Fruit fly (Drosophila melanogaster) whole organism, embryonic: ENCODE measurements around the gene CG9254.

Source experiments
- Blimp-1 ChIP-seq: fragments of 200-800 bp; sonication (Bioruptor generic); optimal IDR thresholded peaks from 3 replicates; lab custom pipeline; 2018; ENCODE audit warnings: missing biosample characterization, missing genetic modification characterization, mild to moderate bottlenecking, moderate library complexity, missing genetic modification reagents
- CG10147 ChIP-seq: fragments of 200-800 bp; sonication (Bioruptor generic); optimal IDR thresholded peaks from 2 replicates; lab custom pipeline; 2019; ENCODE audit warnings: missing biosample characterization, mild to moderate bottlenecking, missing genetic modification characterization, moderate library complexity
- CG10267 ChIP-seq: fragments of 200-800 bp; sonication (Bioruptor generic); optimal IDR thresholded peaks from 2 replicates; lab custom pipeline; 2018; ENCODE audit warnings: missing biosample characterization, mild to moderate bottlenecking, missing genetic modification characterization, moderate library complexity
- CG10979 ChIP-seq: fragments of 200-800 bp; sonication (Bioruptor generic); optimal IDR thresholded peaks from 2 replicates; lab custom pipeline; 2018; ENCODE audit warnings: missing biosample characterization, mild to moderate bottlenecking, missing genetic modification characterization, moderate library complexity
- CG11504 ChIP-seq: fragments of 200-800 bp; sonication (Bioruptor generic); optimal IDR thresholded peaks from 3 replicates; lab custom pipeline; 2019; ENCODE audit warnings: missing biosample characterization, mild to moderate bottlenecking, missing genetic modification characterization, moderate library complexity
- CG12071 ChIP-seq: fragments of 200-800 bp; sonication (Bioruptor generic); optimal IDR thresholded peaks from 3 replicates; lab custom pipeline; 2018; ENCODE audit warnings: missing biosample characterization, mild to moderate bottlenecking, missing genetic modification characterization
- CG14014 ChIP-seq: fragments of 200-800 bp; sonication (Bioruptor generic); IDR thresholded peaks from 2 replicates; pipeline ENCODE4 v1.3.6; 2022; ENCODE audit warnings: missing biosample characterization, missing genetic modification characterization
- CG1529 ChIP-seq: fragments of 200-800 bp; sonication (Bioruptor generic); optimal IDR thresholded peaks from 3 replicates; lab custom pipeline; 2018; ENCODE audit warnings: missing biosample characterization, missing genetic modification characterization
- CG17361 ChIP-seq: fragments of 200-800 bp; sonication (Bioruptor generic); IDR thresholded peaks from 3 replicates; pipeline ENCODE4 v1.3.6; 2022; ENCODE audit warnings: missing biosample characterization, missing genetic modification characterization
- CG17829 ChIP-seq: fragments of 200-800 bp; optimal IDR thresholded peaks from 2 replicates; lab custom pipeline; 2019; ENCODE audit warnings: missing biosample characterization, mild to moderate bottlenecking, missing genetic modification characterization, moderate library complexity
- CG17912 ChIP-seq: fragments of 200-800 bp; sonication (Bioruptor generic); optimal IDR thresholded peaks from 2 replicates; lab custom pipeline; 2018; ENCODE audit warnings: missing biosample characterization, mild to moderate bottlenecking, missing genetic modification characterization
- CG18599 ChIP-seq: fragments of 200-800 bp; sonication (Bioruptor generic); optimal IDR thresholded peaks from 3 replicates; lab custom pipeline; 2017; ENCODE audit warnings: missing biosample characterization, missing genetic modification characterization, mild to moderate bottlenecking, moderate library complexity, missing genetic modification reagents
- CG34376 ChIP-seq: fragments of 200-800 bp; sonication (Bioruptor generic); optimal IDR thresholded peaks from 2 replicates; lab custom pipeline; 2018; ENCODE audit warnings: missing biosample characterization, mild to moderate bottlenecking, missing genetic modification characterization
- CG4707 ChIP-seq: fragments of 200-800 bp; sonication (Bioruptor generic); optimal IDR thresholded peaks from 2 replicates; lab custom pipeline; 2018; ENCODE audit warnings: missing biosample characterization, mild to moderate bottlenecking, missing genetic modification characterization, moderate library complexity
- CG4820 ChIP-seq: fragments of 200-800 bp; sonication (Bioruptor generic); optimal IDR thresholded peaks from 3 replicates; lab custom pipeline; 2016; ENCODE audit warnings: missing biosample characterization, missing genetic modification characterization
- CG5953 ChIP-seq: fragments of 200-800 bp; sonication (Bioruptor generic); IDR thresholded peaks from 2 replicates; pipeline ENCODE4 v1.3.6; 2022; ENCODE audit warnings: missing biosample characterization, missing genetic modification characterization
- CG7786 ChIP-seq: fragments of 200-800 bp; sonication (Bioruptor generic); optimal IDR thresholded peaks from 2 replicates; lab custom pipeline; 2016; ENCODE audit warnings: missing biosample characterization, missing genetic modification characterization
- CG8281 ChIP-seq: fragments of 200-800 bp; sonication (Bioruptor generic); optimal IDR thresholded peaks from 2 replicates; lab custom pipeline; 2018; ENCODE audit warnings: missing biosample characterization, mild to moderate bottlenecking, missing genetic modification characterization, moderate library complexity
- CG8388 ChIP-seq: fragments of 200-800 bp; sonication (Bioruptor generic); optimal IDR thresholded peaks from 2 replicates; lab custom pipeline; 2019; ENCODE audit warnings: missing biosample characterization, mild to moderate bottlenecking, missing genetic modification characterization, moderate library complexity
- CG9727 ChIP-seq: fragments of 200-800 bp; sonication (Bioruptor generic); optimal IDR thresholded peaks from 3 replicates; lab custom pipeline; 2017; ENCODE audit warnings: missing biosample characterization, mild to moderate bottlenecking, missing genetic modification characterization
- D19A ChIP-seq: fragments of 200-800 bp; optimal IDR thresholded peaks from 3 replicates; lab custom pipeline; 2019; ENCODE audit warnings: missing biosample characterization, mild to moderate bottlenecking, missing genetic modification characterization, moderate library complexity
- E2f2 ChIP-seq: fragments of 200-800 bp; sonication (Bioruptor generic); IDR thresholded peaks from 2 replicates; pipeline ENCODE4 v1.3.6; 2022; ENCODE audit warnings: missing biosample characterization, missing genetic modification characterization
- Med ChIP-seq: fragments of 200-800 bp; sonication (Bioruptor generic); peaks from one replicate; lab custom pipeline; 2016; ENCODE audit warnings: missing biosample characterization, missing genetic modification characterization, mild to moderate bottlenecking, inconsistent platforms, moderate library complexity
- Meics ChIP-seq: fragments of 200-800 bp; sonication (Bioruptor generic); optimal IDR thresholded peaks from 2 replicates; lab custom pipeline; 2017; ENCODE audit warnings: missing biosample characterization, mild to moderate bottlenecking, missing genetic modification characterization
- Oli ChIP-seq: fragments of 200-800 bp; sonication (Bioruptor generic); optimal IDR thresholded peaks from 2 replicates; lab custom pipeline; 2018; ENCODE audit warnings: missing biosample characterization, mild to moderate bottlenecking, missing genetic modification characterization, moderate library complexity
- Ptx1 ChIP-seq: fragments of 200-800 bp; sonication (Bioruptor generic); IDR thresholded peaks from 2 replicates; pipeline ENCODE4 v1.3.6; 2022; ENCODE audit warnings: missing biosample characterization, missing genetic modification characterization
- Xrp1 ChIP-seq: fragments of 200-800 bp; sonication (Bioruptor generic); IDR thresholded peaks from 2 replicates; pipeline ENCODE4 v1.3.6; 2022; ENCODE audit warnings: missing biosample characterization, missing genetic modification characterization
- aop ChIP-seq: fragments of 200-800 bp; sonication (Bioruptor generic); IDR thresholded peaks from 2 replicates; pipeline ENCODE4 v1.3.6; 2022; ENCODE audit warnings: missing biosample characterization, missing genetic modification characterization
- az2 ChIP-seq: fragments of 200-800 bp; sonication (Bioruptor generic); optimal IDR thresholded peaks from 3 replicates; lab custom pipeline; 2016; ENCODE audit warnings: missing biosample characterization, missing genetic modification characterization
- bsh ChIP-seq, 2 experiments: fragments of 200-800 bp; sonication (Bioruptor generic); optimal IDR thresholded peaks; 2 replicates each; lab custom pipeline; 2017 to 2018; ENCODE audit warnings: mild to moderate bottlenecking in 2 of 2, missing biosample characterization in 2 of 2, missing genetic modification characterization in 2 of 2, moderate library complexity in 1 of 2
- dati ChIP-seq: fragments of 200-800 bp; sonication (Bioruptor generic); IDR thresholded peaks from 2 replicates; pipeline ENCODE4 v1.3.6; 2022; ENCODE audit warnings: missing biosample characterization, missing genetic modification characterization
- dmrt11E ChIP-seq: fragments of 200-800 bp; sonication (Bioruptor generic); optimal IDR thresholded peaks from 3 replicates; lab custom pipeline; 2018; ENCODE audit warnings: missing biosample characterization, mild to moderate bottlenecking, missing genetic modification characterization, moderate library complexity
- dmrt99B ChIP-seq: fragments of 200-800 bp; sonication (Bioruptor generic); optimal IDR thresholded peaks from 2 replicates; lab custom pipeline; 2018; ENCODE audit warnings: missing biosample characterization, mild to moderate bottlenecking, missing genetic modification characterization, moderate library complexity
- ems ChIP-seq: fragments of 200-800 bp; sonication (Bioruptor generic); optimal IDR thresholded peaks from 3 replicates; lab custom pipeline; 2016; ENCODE audit warnings: missing biosample characterization, missing genetic modification characterization
- fd96Cb ChIP-seq: fragments of 200-800 bp; sonication (Bioruptor generic); optimal IDR thresholded peaks from 2 replicates; lab custom pipeline; 2018; ENCODE audit warnings: missing biosample characterization, mild to moderate bottlenecking, missing genetic modification characterization, moderate library complexity
- ken ChIP-seq: fragments of 200-800 bp; sonication (Bioruptor generic); IDR thresholded peaks from 3 replicates; pipeline ENCODE4 v1.3.6; 2022; ENCODE audit warnings: missing biosample characterization, missing genetic modification characterization
- mirr ChIP-seq: fragments of 200-800 bp; sonication (Bioruptor generic); optimal IDR thresholded peaks from 3 replicates; lab custom pipeline; 2018; ENCODE audit warnings: missing biosample characterization, mild to moderate bottlenecking, missing genetic modification characterization
- nmo ChIP-seq: fragments of 200-800 bp; sonication (Bioruptor generic); optimal IDR thresholded peaks from 2 replicates; lab custom pipeline; 2018; ENCODE audit warnings: missing biosample characterization, mild to moderate bottlenecking, missing genetic modification characterization, moderate library complexity
- oc ChIP-seq: fragments of 200-800 bp; sonication (Bioruptor generic); optimal IDR thresholded peaks from 2 replicates; lab custom pipeline; 2018; ENCODE audit warnings: missing biosample characterization, mild to moderate bottlenecking, missing genetic modification characterization, moderate library complexity
- phol ChIP-seq: fragments of 200-800 bp; sonication (Bioruptor generic); optimal IDR thresholded peaks from 3 replicates; lab custom pipeline; 2018; ENCODE audit warnings: missing biosample characterization, mild to moderate bottlenecking, missing genetic modification characterization, moderate library complexity
- prd ChIP-seq, 3 experiments: fragments of >200 bp in 2 of 3; fragments of 200-800 bp in 1 of 3; sonication (Bioruptor generic) in 1 of 3; optimal IDR thresholded peaks in 2 of 3; IDR thresholded peaks in 1 of 3; 2 replicates in 2 of 3; 3 replicates in 1 of 3; pipeline versions ENCODE4 v1.3.6 to Lab custom; 2017 to 2022; ENCODE audit warnings: missing biosample characterization in 1 of 3, missing genetic modification characterization in 1 of 3
- repo ChIP-seq: fragments of 200-800 bp; sonication (Bioruptor generic); optimal IDR thresholded peaks from 2 replicates; lab custom pipeline; 2016; ENCODE audit warnings: missing biosample characterization, missing genetic modification characterization
- salm ChIP-seq: fragments of 200-800 bp; sonication (Bioruptor generic); optimal IDR thresholded peaks from 2 replicates; lab custom pipeline; 2018; ENCODE audit warnings: missing biosample characterization, mild to moderate bottlenecking, missing genetic modification characterization
- sc ChIP-seq, 3 experiments: fragments of >200 bp in 2 of 3; fragments of 200-800 bp in 1 of 3; sonication (Bioruptor generic) in 1 of 3; optimal IDR thresholded peaks; 2 replicates in 2 of 3; 3 replicates in 1 of 3; lab custom pipeline; 2017; ENCODE audit warnings: mild to moderate bottlenecking in 1 of 3, missing biosample characterization in 1 of 3, missing genetic modification characterization in 1 of 3, missing genetic modification reagents in 1 of 3
- stc ChIP-seq: fragments of 200-800 bp; sonication (Bioruptor generic); IDR thresholded peaks from 2 replicates; pipeline ENCODE4 v1.3.6; 2022; ENCODE audit warnings: missing biosample characterization, missing genetic modification characterization
- sug ChIP-seq: fragments of 200-800 bp; optimal IDR thresholded peaks from 2 replicates; lab custom pipeline; 2019; ENCODE audit warnings: missing biosample characterization, mild to moderate bottlenecking, missing genetic modification characterization, moderate library complexity
- tgo ChIP-seq: fragments of 200-800 bp; sonication (Bioruptor generic); IDR thresholded peaks from 3 replicates; pipeline ENCODE4 v1.3.6; 2022; ENCODE audit warnings: missing biosample characterization, missing genetic modification characterization
- tio ChIP-seq: fragments of 200-800 bp; sonication (Bioruptor generic); optimal IDR thresholded peaks from 2 replicates; lab custom pipeline; 2017; ENCODE audit warnings: missing biosample characterization, missing genetic modification characterization, inconsistent platforms
- zen2 ChIP-seq: fragments of 200-800 bp; sonication (Bioruptor generic); IDR thresholded peaks from 3 replicates; pipeline ENCODE4 v1.3.6; 2022; ENCODE audit warnings: missing biosample characterization, missing genetic modification characterization; ENCODE audit not compliant: partially characterized antibody

The CG9254 gene

dm6 chr2L:13613720-13614119, 16.7 kb upstream of the CG9254 start (continued):
- TF ChIP-seq bsh (GFP tag; optimal IDR thresholded peaks at IDR 0.05; lab: Kevin White, UChicago): peak; percentile 40 to 50
- TF ChIP-seq CG17829 (tag; lab: Kevin White, UChicago): no peak
- TF ChIP-seq CG7786 (GFP tag; lab: Kevin White, UChicago): no peak
- peak; percentile 36 for TF ChIP-seq CG9727
- TF ChIP-seq Med (GFP tag; lab: Kevin White, UChicago): no peak
- TF ChIP-seq ken: no peak
- no peak for TF ChIP-seq mirr
- TF ChIP-seq ems (GFP tag; lab: Kevin White, UChicago): no peak
- TF ChIP-seq repo (GFP tag; lab: Kevin White, UChicago): no peak
- TF ChIP-seq zen2 (GFP tag; lab: Robert Waterston, UW): no peak
- no peak for TF ChIP-seq CG8281
- TF ChIP-seq Blimp-1 (GFP tag; lab: Kevin White, UChicago): peak; percentile 52
- TF ChIP-seq tgo: no peak
- 0 out of 2 replicates have a peak, but pooled peaks have one; percentile 17 for TF ChIP-seq Ptx1 (GFP tag; lab: Robert Waterston, UW)
- TF ChIP-seq CG5953 (GFP tag; lab: Robert Waterston, UW): no peak
- no peak for TF ChIP-seq CG14014
- TF ChIP-seq dati (GFP tag; lab: Robert Waterston, UW): no peak
- no peak for TF ChIP-seq oc (tag; lab: Kevin White, UChicago)
- no peak for TF ChIP-seq CG17912 (GFP tag; lab: Kevin White, UChicago)
- no peak for TF ChIP-seq sc (optimal IDR thresholded peaks at IDR 0.05; lab: Kevin White, UChicago)
- no peak for TF ChIP-seq sc (GFP tag; optimal IDR thresholded peaks at IDR 0.05; lab: Kevin White, UChicago)
- TF ChIP-seq CG12071 (GFP tag; lab: Kevin White, UChicago): no peak
- TF ChIP-seq Oli (tag; lab: Kevin White, UChicago): peak; percentile 10
- no peak for TF ChIP-seq CG4820
- peak; percentile 58 for TF ChIP-seq dmrt99B (tag; lab: Kevin White, UChicago)
- TF ChIP-seq nmo (GFP tag; lab: Kevin White, UChicago): peak; percentile 33
- peak; percentile 3 for TF ChIP-seq tio
- peak; percentile 54 for TF ChIP-seq CG11504 (tag; lab: Kevin White, UChicago)
- TF ChIP-seq CG8388 (GFP tag; lab: Kevin White, UChicago): peak; percentile 35
- TF ChIP-seq Meics: peak; percentile 10
- TF ChIP-seq aop: no peak
- TF ChIP-seq CG34376 (GFP tag; lab: Kevin White, UChicago): no peak
- peak; percentile 61 for TF ChIP-seq phol (tag; lab: Kevin White, UChicago)
- no peak for TF ChIP-seq CG1529 (GFP tag; lab: Kevin White, UChicago)
- TF ChIP-seq CG10979 (tag; lab: Kevin White, UChicago): peak; percentile 63
- TF ChIP-seq E2f2 (GFP tag; lab: Robert Waterston, UW): no peak
- TF ChIP-seq CG10147 (GFP tag; lab: Kevin White, UChicago): peak; percentile 1
- TF ChIP-seq stc (GFP tag; lab: Robert Waterston, UW): no peak
- no peak for TF ChIP-seq CG4707 (GFP tag; lab: Kevin White, UChicago)
- peak; percentile 24 for TF ChIP-seq dmrt11E (tag; lab: Kevin White, UChicago)
- TF ChIP-seq fd96Cb: peak; percentile 29
- peak; percentile 29 for TF ChIP-seq CG18599 (GFP tag; lab: Kevin White, UChicago)
- peak; percentile 53; the same call in 1 of the 2 replicates for TF ChIP-seq Xrp1
- peak; percentile 34 for TF ChIP-seq D19A (tag; lab: Kevin White, UChicago)
- TF ChIP-seq CG17361 (GFP tag; lab: Robert Waterston, UW): peak; percentile 57; the same call in 2 of the 3 replicates
- no peak for TF ChIP-seq salm (tag; lab: Kevin White, UChicago)
- no peak for TF ChIP-seq prd (optimal IDR thresholded peaks at IDR 0.05; lab: Kevin White, UChicago)
- TF ChIP-seq prd (GFP tag; IDR thresholded peaks at IDR 0.05; lab: Robert Waterston, UW): 0 out of 3 replicates have a peak, but pooled peaks have one; percentile 15
- TF ChIP-seq sug (tag; lab: Kevin White, UChicago): no peak
- peak; percentile 11 for TF ChIP-seq az2 (GFP tag; lab: Kevin White, UChicago)
- peak; percentile 33 for TF ChIP-seq CG10267
